Worm (Caenorhabditis elegans): Measurements from ENCODE around the gene F07A11.1.

F07A11.1 gene

DNA sequence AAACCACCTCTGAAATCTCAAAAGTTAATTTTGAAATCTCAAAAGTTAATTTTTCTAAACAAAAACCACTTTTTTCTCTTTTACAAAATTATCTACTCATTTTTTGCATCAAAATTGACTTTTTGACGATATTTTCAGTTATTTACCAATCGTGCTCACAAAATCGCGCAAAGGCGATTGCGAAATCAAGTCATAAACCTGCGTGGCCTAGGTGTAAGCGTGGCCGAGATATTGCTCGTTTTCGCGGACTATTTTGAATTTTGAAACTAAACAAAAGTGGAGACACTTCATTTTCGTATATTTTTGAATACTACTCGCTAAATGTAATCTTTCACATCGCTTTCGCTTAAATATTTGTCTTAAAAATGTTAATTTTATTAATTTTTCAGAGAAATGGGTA lies 13.6 kb downstream of the F07A11.1 start, which contains the start of gene smc-6:
smc-6 (plus strand) TSS at position 390 of the 400 bp plus-strand sequence.
- TF ChIP-seq ets-7 (tag; optimal IDR thresholded peaks at IDR 0.05) (no peak), pes-1 (GFP tag; IDR thresholded peaks at IDR 0.05) (no peak), ama-1 (optimal IDR thresholded peaks at IDR 0.05) (no peak), ceh-36 (tag; optimal IDR thresholded peaks at IDR 0.05) (no peak), flt-1 (GFP tag; IDR thresholded peaks at IDR 0.05) (no peak), B0310.2 (tag; optimal IDR thresholded peaks at IDR 0.05) (no peak), F13C5.2 (tag; optimal IDR thresholded peaks at IDR 0.05) (no peak)

- TF ChIP-seq ets-7 (tag; optimal IDR thresholded peaks at IDR 0.05) (no peak), pes-1 (GFP tag; IDR thresholded peaks at IDR 0.05) (no peak), scrt-1 (GFP tag; IDR thresholded peaks at IDR 0.05) (no peak), hnd-1 (tag; optimal IDR thresholded peaks at IDR 0.05) (no peak), tbx-37 (GFP tag; conservative IDR thresholded peaks at IDR 0.05) (no peak), ceh-13 (GFP tag; optimal IDR thresholded peaks at IDR 0.05) (no peak)
Measured at ce11 chrII:11577861-11578260, 14.1 kb downstream of the F07A11.1 start.

- no peak for TF ChIP-seq ceh-13 (GFP tag; optimal IDR thresholded peaks at IDR 0.05)
Measured at ce11 chrII:11577397-11577796, 14.5 kb downstream of the F07A11.1 start, which contains the start of gene pcs-1. TSS of gene pcs-1 (minus strand) at chrII:11577740.

DNA sequence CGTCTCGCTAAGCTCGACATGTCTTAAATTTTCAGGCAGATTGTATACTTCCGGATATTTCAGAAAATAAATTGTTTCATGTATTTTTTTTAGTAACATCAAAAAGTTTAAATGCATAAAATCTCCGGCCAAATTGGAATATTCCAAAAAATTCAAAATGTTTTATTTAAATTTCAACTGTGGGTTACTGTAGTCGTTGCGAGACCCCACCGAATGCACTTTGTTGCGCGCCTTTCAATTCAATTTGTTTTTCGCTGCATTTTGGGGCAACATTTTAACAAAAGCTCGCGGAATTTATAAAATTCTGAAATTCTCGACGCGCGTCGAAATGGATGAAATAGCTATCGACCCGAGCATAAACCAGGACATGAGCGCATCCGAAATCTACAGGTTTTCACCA lies 19.0 kb downstream of the F07A11.1 start, which contains the start of gene F54D5.2:
F54D5.2 (plus strand) TSS at position 237 of the 400 bp plus-strand sequence.
- TF ChIP-seq ets-7 (tag; optimal IDR thresholded peaks at IDR 0.05) (no peak), tra-4 (tag; optimal IDR thresholded peaks at IDR 0.05) (no peak), hmg-4 (GFP tag; optimal IDR thresholded peaks at IDR 0.05) (no peak), aly-1 (tag; optimal IDR thresholded peaks at IDR 0.05) (no peak), hnd-1 (tag; optimal IDR thresholded peaks at IDR 0.05) (no peak), scrt-1 (GFP tag; IDR thresholded peaks at IDR 0.05) (no peak), pes-1 (GFP tag; IDR thresholded peaks at IDR 0.05) (no peak), tbx-37 (GFP tag; conservative IDR thresholded peaks at IDR 0.05) (no peak), ceh-36 (tag; optimal IDR thresholded peaks at IDR 0.05) (no peak), tbx-11 (GFP tag; IDR thresholded peaks at IDR 0.05) (no peak)

- TF ChIP-seq ama-1 (optimal IDR thresholded peaks at IDR 0.05), result no peak
- TF ChIP-seq hmg-4 (GFP tag; optimal IDR thresholded peaks at IDR 0.05), result no peak
- TF ChIP-seq tbx-11 (GFP tag; IDR thresholded peaks at IDR 0.05), result no peak
- no peak for TF ChIP-seq B0310.2 (tag; optimal IDR thresholded peaks at IDR 0.05)
- TF ChIP-seq ceh-36 (tag; optimal IDR thresholded peaks at IDR 0.05), result no peak
Measured at ce11 chrII:11571260-11571854, 20.6 kb downstream of the F07A11.1 start, which contains the start of gene F54D5.3. TSS of gene F54D5.3 (plus strand) at chrII:11571805.

ce11 chrII:11569213-11569868 lies 22.6 kb downstream of the F07A11.1 start, which contains the start of the genes F54D5.23 and F54D5.4:
TSS of gene F54D5.23 (minus strand) at chrII:11569287.
TSS of gene F54D5.4 (plus strand) at chrII:11569818.
- TF ChIP-seq F13C5.2 (tag; optimal IDR thresholded peaks at IDR 0.05) (no peak), hmg-4 (GFP tag; optimal IDR thresholded peaks at IDR 0.05) (no peak), sea-1 (GFP tag; conservative IDR thresholded peaks at IDR 0.05) (no peak), ceh-13 (GFP tag; optimal IDR thresholded peaks at IDR 0.05) (no peak), ceh-36 (tag; optimal IDR thresholded peaks at IDR 0.05) (no peak), ets-7 (tag; optimal IDR thresholded peaks at IDR 0.05) (no peak), aly-1 (tag; optimal IDR thresholded peaks at IDR 0.05) (no peak)

ce11 chrII:11568670-11569069 lies 23.3 kb downstream of the F07A11.1 start:
- TF ChIP-seq aly-1 (tag; optimal IDR thresholded peaks at IDR 0.05) (no peak), ceh-36 (tag; optimal IDR thresholded peaks at IDR 0.05) (no peak), B0310.2 (tag; optimal IDR thresholded peaks at IDR 0.05) (no peak), F13C5.2 (tag; optimal IDR thresholded peaks at IDR 0.05) (no peak), hmg-4 (GFP tag; optimal IDR thresholded peaks at IDR 0.05) (no peak), tbx-11 (GFP tag; IDR thresholded peaks at IDR 0.05) (no peak), hnd-1 (tag; optimal IDR thresholded peaks at IDR 0.05) (no peak), tbx-37 (GFP tag; conservative IDR thresholded peaks at IDR 0.05) (no peak), tra-4 (tag; optimal IDR thresholded peaks at IDR 0.05) (no peak), pes-1 (GFP tag; IDR thresholded peaks at IDR 0.05) (no peak), flt-1 (GFP tag; IDR thresholded peaks at IDR 0.05) (no peak), hmbx-1 (tag; optimal IDR thresholded peaks at IDR 0.05) (no peak), ama-1 (optimal IDR thresholded peaks at IDR 0.05) (no peak)

- TF ChIP-seq aly-1 (tag; optimal IDR thresholded peaks at IDR 0.05) (no peak), hnd-1 (tag; optimal IDR thresholded peaks at IDR 0.05) (no peak), ets-7 (tag; optimal IDR thresholded peaks at IDR 0.05) (no peak), ama-1 (optimal IDR thresholded peaks at IDR 0.05) (no peak), hmg-4 (GFP tag; optimal IDR thresholded peaks at IDR 0.05) (peak; percentile 87), pes-1 (GFP tag; IDR thresholded peaks at IDR 0.05) (0 out of 2 replicates have a peak, but pooled peaks have one; percentile 18), sea-1 (GFP tag; conservative IDR thresholded peaks at IDR 0.05) (0 out of 2 replicates have a peak, but pooled peaks have one; percentile 38), F13C5.2 (tag; optimal IDR thresholded peaks at IDR 0.05) (peak; percentile 16), tbx-11 (GFP tag; IDR thresholded peaks at IDR 0.05) (0 out of 2 replicates have a peak, but pooled peaks have one; percentile 49), scrt-1 (GFP tag; IDR thresholded peaks at IDR 0.05) (no peak), flt-1 (GFP tag; IDR thresholded peaks at IDR 0.05) (peak; percentile 27; the same call in 1 of the 2 replicates), tra-4 (tag; optimal IDR thresholded peaks at IDR 0.05) (no peak), ceh-36 (tag; optimal IDR thresholded peaks at IDR 0.05) (no peak), tbx-37 (GFP tag; conservative IDR thresholded peaks at IDR 0.05) (no peak), hmbx-1 (tag; optimal IDR thresholded peaks at IDR 0.05) (no peak)
Measured at ce11 chrII:11566970-11567711, 24.8 kb downstream of the F07A11.1 start, which contains the start of gene F54D5.5. TSS of gene F54D5.5 (minus strand) at chrII:11567020.
